Fruit fly (Drosophila melanogaster): Measurements from ENCODE around the gene pot.

Gene pot

DNA sequence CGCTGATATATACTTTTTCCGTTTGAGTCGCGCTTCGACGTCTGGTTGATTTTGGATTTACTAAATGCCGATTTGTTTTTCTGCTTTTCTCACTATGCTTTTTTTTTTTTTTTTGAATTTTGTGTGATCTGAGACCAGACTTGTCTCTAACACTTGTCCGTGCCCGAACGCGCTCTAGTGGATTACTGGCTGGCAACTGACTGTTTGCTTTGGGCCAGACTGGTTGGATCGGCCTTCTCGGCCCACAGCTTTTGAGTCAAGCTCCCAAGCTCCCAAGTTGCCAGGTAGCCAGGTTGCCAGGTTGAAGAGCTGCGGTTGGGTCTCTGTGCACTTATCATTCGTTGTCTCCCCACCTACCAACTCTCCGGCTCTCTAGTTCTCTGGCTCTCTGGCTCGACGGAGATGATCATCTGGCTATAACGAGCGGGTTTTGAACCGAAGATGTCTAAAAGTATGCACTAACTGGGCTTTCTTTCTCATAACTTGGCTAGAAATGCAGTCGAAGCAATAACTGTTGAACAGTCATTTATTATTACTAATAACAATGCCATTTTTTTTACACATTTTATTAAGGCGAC, at the start of gene pot:
TSS of gene pot (minus strand) at position 205 of the 578 bp plus-strand sequence.
- TF ChIP-seq CG31627 (GFP tag; optimal IDR thresholded peaks at IDR 0.05) (no peak), CG6163 (GFP tag; IDR thresholded peaks at IDR 0.05) (0 out of 3 replicates have a peak, but pooled peaks have one; percentile 12), CG9139 (GFP tag; optimal IDR thresholded peaks at IDR 0.05) (peak; percentile 5), Smox (GFP tag; optimal IDR thresholded peaks at IDR 0.05) (no peak), cyc (GFP tag; optimal IDR thresholded peaks at IDR 0.05) (no peak), CG8119 (GFP tag; IDR thresholded peaks at IDR 0.05) (no peak; the same call in 2 of the 3 replicates), eg (GFP tag; IDR thresholded peaks at IDR 0.05) (peak; percentile 49; the same call in 1 of the 3 replicates), Lpt (GFP tag; optimal IDR thresholded peaks at IDR 0.05) (peak; percentile 15), achi (GFP tag; optimal IDR thresholded peaks at IDR 0.05) (no peak), vri (GFP tag; optimal IDR thresholded peaks at IDR 0.05) (no peak), CG32006 (GFP tag; optimal IDR thresholded peaks at IDR 0.05) (peak; percentile 6), Ets96B (tag; optimal IDR thresholded peaks at IDR 0.05) (no peak), CG8632 (GFP tag; optimal IDR thresholded peaks at IDR 0.05) (no peak), CG6792 (GFP tag; optimal IDR thresholded peaks at IDR 0.05) (no peak), CG10631 (GFP tag; optimal IDR thresholded peaks at IDR 0.05) (no peak), Hr39 (GFP tag; optimal IDR thresholded peaks at IDR 0.05) (no peak), dsx (GFP tag; optimal IDR thresholded peaks at IDR 0.05; ENCODE audit: poor library complexity, severe bottlenecking) (no peak), lz (GFP tag; optimal IDR thresholded peaks at IDR 0.05) (no peak), topi (GFP tag; optimal IDR thresholded peaks at IDR 0.05) (no peak), Met (GFP tag; optimal IDR thresholded peaks at IDR 0.05) (no peak), ss (GFP tag; optimal IDR thresholded peaks at IDR 0.05) (no peak), CG15336 (GFP tag; IDR thresholded peaks at IDR 0.05) (0 out of 2 replicates have a peak, but pooled peaks have one; percentile 20), CG6276 (GFP tag; optimal IDR thresholded peaks at IDR 0.05) (peak; percentile 27), CG11762 (GFP tag; optimal IDR thresholded peaks at IDR 0.05; ENCODE audit: insufficient read depth) (no peak), net (GFP tag; optimal IDR thresholded peaks at IDR 0.05) (no peak), salr (GFP tag; optimal IDR thresholded peaks at IDR 0.05) (no peak), CG11902 (GFP tag; optimal IDR thresholded peaks at IDR 0.05) (no peak), CG6854 (GFP tag; optimal IDR thresholded peaks at IDR 0.05) (peak; percentile 22), CG3032 (tag; optimal IDR thresholded peaks at IDR 0.05) (no peak), CG6808 (GFP tag; optimal IDR thresholded peaks at IDR 0.05) (peak; percentile 23), CG11294 (GFP tag; IDR thresholded peaks at IDR 0.05) (no peak), Hr4 (GFP tag; optimal IDR thresholded peaks at IDR 0.05) (no peak), Eip78C (GFP tag) (peak; percentile 50), Sox102F (GFP tag; optimal IDR thresholded peaks at IDR 0.05) (peak; percentile 13), CG3919 (GFP tag; optimal IDR thresholded peaks at IDR 0.05) (no peak), fkh (GFP tag; optimal IDR thresholded peaks at IDR 0.05) (peak; percentile 15), Sox14 (GFP tag; optimal IDR thresholded peaks at IDR 0.05) (no peak)

DNA sequence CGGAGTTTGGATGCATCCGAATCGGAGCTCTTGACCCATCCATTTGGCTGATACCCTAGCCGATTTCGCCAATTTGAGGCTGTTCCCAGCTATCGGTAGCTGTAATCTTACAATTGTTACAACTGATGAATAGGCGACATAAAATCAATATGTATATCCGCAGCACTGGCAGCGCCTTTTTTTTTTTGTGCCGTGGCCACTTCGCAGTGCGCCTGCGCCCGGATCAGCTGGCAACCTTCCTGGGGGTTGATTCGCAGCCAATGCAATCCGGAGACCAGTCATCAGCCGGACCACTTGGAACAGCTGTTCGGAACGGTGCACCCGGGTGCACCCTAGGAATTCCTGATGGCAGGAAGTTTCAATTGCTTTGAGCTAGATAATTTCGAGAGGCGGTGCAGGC, 13.7 kb upstream of the pot start, which contains the start of gene Pdzd8:
TSS of gene Pdzd8 (minus strand) at position 125 of the 400 bp plus-strand sequence.
- no peak for TF ChIP-seq fd85E (GFP tag; optimal IDR thresholded peaks at IDR 0.05)

DNA sequence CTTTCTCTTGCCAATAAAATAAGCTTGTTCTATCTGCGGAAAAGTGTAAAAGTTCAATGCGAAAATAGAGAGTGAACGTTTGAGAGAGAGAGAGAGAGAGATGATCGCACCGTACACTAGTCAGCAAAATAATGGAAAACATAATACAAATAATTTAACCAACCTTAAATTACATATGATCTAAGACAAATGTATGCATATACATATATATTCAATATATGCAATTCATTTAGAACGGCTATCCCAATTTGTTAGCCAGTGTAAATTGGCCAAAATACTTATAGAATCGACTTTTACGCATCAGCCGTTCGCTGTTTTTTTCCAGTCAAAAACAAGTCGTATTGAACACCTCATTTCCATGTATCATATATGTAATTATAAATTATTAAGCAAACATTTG, 8.2 kb upstream of the pot start:
- TF ChIP-seq CG6792 (GFP tag; optimal IDR thresholded peaks at IDR 0.05), result peak; percentile 48
- TF ChIP-seq net (GFP tag; optimal IDR thresholded peaks at IDR 0.05), result peak; percentile 36
- no peak for TF ChIP-seq CG6854 (GFP tag; optimal IDR thresholded peaks at IDR 0.05)
- TF ChIP-seq CG3919 (GFP tag; optimal IDR thresholded peaks at IDR 0.05), result peak; percentile 65
- no peak for TF ChIP-seq CG16779 (tag; optimal IDR thresholded peaks at IDR 0.05)
- TF ChIP-seq Smox (GFP tag; optimal IDR thresholded peaks at IDR 0.05), result peak; percentile 65
- TF ChIP-seq fkh (GFP tag; optimal IDR thresholded peaks at IDR 0.05), result no peak
- peak; percentile 61 for TF ChIP-seq Sox102F (GFP tag; optimal IDR thresholded peaks at IDR 0.05)
- peak; percentile 56 for TF ChIP-seq CG31627 (GFP tag; optimal IDR thresholded peaks at IDR 0.05)
- TF ChIP-seq Ets96B (tag; optimal IDR thresholded peaks at IDR 0.05), result no peak
- TF ChIP-seq Hr38 (GFP tag; optimal IDR thresholded peaks at IDR 0.05), result no peak
- peak; percentile 47 for TF ChIP-seq CG8632 (GFP tag; optimal IDR thresholded peaks at IDR 0.05)
- no peak for TF ChIP-seq dsx (GFP tag; optimal IDR thresholded peaks at IDR 0.05; ENCODE audit: poor library complexity, severe bottlenecking)
- TF ChIP-seq CG8119 (GFP tag; IDR thresholded peaks at IDR 0.05), result peak; percentile 73; the same call in 2 of the 3 replicates
- TF ChIP-seq CG11294 (GFP tag; IDR thresholded peaks at IDR 0.05), result peak; percentile 29; the same call in 1 of the 2 replicates
- TF ChIP-seq topi (GFP tag; optimal IDR thresholded peaks at IDR 0.05), result peak; percentile 78
- TF ChIP-seq Eip75B (GFP tag; optimal IDR thresholded peaks at IDR 0.05), result no peak
- peak; percentile 39 for TF ChIP-seq CG6276 (GFP tag; optimal IDR thresholded peaks at IDR 0.05)
- peak; percentile 62 for TF ChIP-seq Ets21C (GFP tag; optimal IDR thresholded peaks at IDR 0.05)
- TF ChIP-seq acj6 (GFP tag; optimal IDR thresholded peaks at IDR 0.05), result peak; percentile 18
- TF ChIP-seq Eip78C (GFP tag), result peak; percentile 92
- TF ChIP-seq CG10631 (GFP tag; optimal IDR thresholded peaks at IDR 0.05), result peak; percentile 12
- TF ChIP-seq eg (GFP tag; IDR thresholded peaks at IDR 0.05), result peak; percentile 85
- TF ChIP-seq Sox15 (GFP tag; optimal IDR thresholded peaks at IDR 0.05), result no peak
- TF ChIP-seq CG15336 (GFP tag; IDR thresholded peaks at IDR 0.05), result peak; percentile 78
- peak; percentile 34 for TF ChIP-seq OdsH (GFP tag; optimal IDR thresholded peaks at IDR 0.05)
- TF ChIP-seq Lpt (GFP tag; optimal IDR thresholded peaks at IDR 0.05), result no peak
